Worm (Caenorhabditis elegans): ENCODE results near the gene C18C4.7.
A peak's percentile ranks its signal among the peaks of the same experiment; 100 is the strongest.

- TF ChIP-seq nhr-77 (tag; optimal IDR thresholded peaks at IDR 0.05) (no peak), lin-39 (tag; optimal IDR thresholded peaks at IDR 0.05) (no peak), nhr-67 (tag; optimal IDR thresholded peaks at IDR 0.05) (no peak), mdl-1 (tag; optimal IDR thresholded peaks at IDR 0.05) (no peak), lsy-12 (tag; optimal IDR thresholded peaks at IDR 0.05) (no peak), ama-1 (optimal IDR thresholded peaks at IDR 0.05) (no peak), nfya-1 (tag; optimal IDR thresholded peaks at IDR 0.05; ENCODE audit: insufficient read depth) (peak; percentile 48), ceh-28 (tag; optimal IDR thresholded peaks at IDR 0.05) (no peak), egl-27 (tag; optimal IDR thresholded peaks at IDR 0.05) (no peak), nhr-237 (tag; optimal IDR thresholded peaks at IDR 0.05) (no peak), ztf-11 (tag; optimal IDR thresholded peaks at IDR 0.05) (no peak), pha-4 (tag; optimal IDR thresholded peaks at IDR 0.05) (no peak)
Observed at ce11 chrV:5582308-5582707, 15.3 kb upstream of the C18C4.7 start.
